Worm (Caenorhabditis elegans): ENCODE data around the gene imph-1.

- TF ChIP-seq ces-1 (GFP tag; optimal IDR thresholded peaks at IDR 0.05): no peak
- no peak for TF ChIP-seq elt-3 (tag; optimal IDR thresholded peaks at IDR 0.05)
- no peak for TF ChIP-seq nhr-237 (tag; optimal IDR thresholded peaks at IDR 0.05)
- no peak for TF ChIP-seq lsy-2 (tag; optimal IDR thresholded peaks at IDR 0.05)
- TF ChIP-seq unc-62 (GFP tag; optimal IDR thresholded peaks at IDR 0.05): no peak
- TF ChIP-seq ceh-83 (GFP tag; optimal IDR thresholded peaks at IDR 0.05): no peak
- TF ChIP-seq mep-1 (tag; optimal IDR thresholded peaks at IDR 0.05): no peak
- no peak for TF ChIP-seq unc-39 (tag; optimal IDR thresholded peaks at IDR 0.05)
- no peak for TF ChIP-seq snpc-4 (tag; optimal IDR thresholded peaks at IDR 0.05)
- TF ChIP-seq lin-13 (tag; optimal IDR thresholded peaks at IDR 0.05): no peak
- TF ChIP-seq nhr-76 (tag; optimal IDR thresholded peaks at IDR 0.05): no peak
- TF ChIP-seq elt-1 (tag; optimal IDR thresholded peaks at IDR 0.05; ENCODE audit: borderline replicate concordance, insufficient read depth): no peak
Measured at ce11 chrIII:4540604-4541003, 12.8 kb upstream of the imph-1 start, which contains the start of gene ugt-62.

Measured in whole organism, mixed stage, embryonic.